Worm (Caenorhabditis elegans) whole organism, L1 larva: ENCODE data around the gene ivns-1.

Experiments
- F16B12.6 ChIP-seq: fragments of 150-350 bp; optimal IDR thresholded peaks from 2 replicates; lab custom pipeline; 2014; ENCODE audit warnings: missing biosample characterization, missing genetic modification characterization
- aha-1 ChIP-seq: fragments of 150-350 bp; optimal IDR thresholded peaks from 2 replicates; lab custom pipeline; 2014; ENCODE audit warnings: missing biosample characterization, missing genetic modification characterization
- blmp-1 ChIP-seq: fragments of 150-350 bp; optimal IDR thresholded peaks from 2 replicates; lab custom pipeline; 2014; ENCODE audit warnings: missing biosample characterization, missing genetic modification characterization
- elt-3 ChIP-seq, 6 experiments: fragments of 150-350 bp in 1 of 6; sonication (generic microtip); optimal IDR thresholded peaks; 2 replicates each; lab custom pipeline; 2017 to 2018; ENCODE audit warnings: missing biosample characterization in 6 of 6, missing genetic modification characterization in 6 of 6, inconsistent platforms in 1 of 6
- jun-1 ChIP-seq: fragments of 150-350 bp; optimal IDR thresholded peaks from 2 replicates; lab custom pipeline; 2014; ENCODE audit warnings: missing biosample characterization, missing genetic modification reagents, missing genetic modification characterization
- nhr-76 ChIP-seq: sonication (generic microtip); optimal IDR thresholded peaks from 2 replicates; lab custom pipeline; 2017; ENCODE audit warnings: missing biosample characterization, missing genetic modification characterization
- snpc-4 ChIP-seq: fragments of 150-350 bp; optimal IDR thresholded peaks from 2 replicates; lab custom pipeline; 2014; ENCODE audit warnings: missing biosample characterization, missing genetic modification characterization
- snu-23 ChIP-seq: sonication (generic microtip); optimal IDR thresholded peaks from 2 replicates; lab custom pipeline; 2016; ENCODE audit warnings: missing genetic modification characterization, missing compliant biosample characterization
- unc-62 ChIP-seq: fragments of 150-350 bp; optimal IDR thresholded peaks from 2 replicates; lab custom pipeline; 2014; ENCODE audit warnings: missing biosample characterization, missing genetic modification reagents, missing genetic modification characterization
- xbp-1 ChIP-seq: sonication (generic microtip); optimal IDR thresholded peaks from 2 replicates; lab custom pipeline; 2016; ENCODE audit warnings: missing genetic modification characterization, missing compliant biosample characterization
- zip-4 ChIP-seq: fragments of 200-800 bp; sonication (Bioruptor generic); optimal IDR thresholded peaks from 2 replicates; lab custom pipeline; 2018; ENCODE audit warnings: mild to moderate bottlenecking, missing genetic modification characterization, moderate library complexity, missing compliant biosample characterization
- ztf-11 ChIP-seq, 2 experiments: sonication (generic microtip); optimal IDR thresholded peaks; 2 replicates each; lab custom pipeline; 2016 to 2017; ENCODE audit warnings: missing genetic modification characterization in 2 of 2, missing biosample characterization in 1 of 2, missing compliant biosample characterization in 1 of 2

DNA sequence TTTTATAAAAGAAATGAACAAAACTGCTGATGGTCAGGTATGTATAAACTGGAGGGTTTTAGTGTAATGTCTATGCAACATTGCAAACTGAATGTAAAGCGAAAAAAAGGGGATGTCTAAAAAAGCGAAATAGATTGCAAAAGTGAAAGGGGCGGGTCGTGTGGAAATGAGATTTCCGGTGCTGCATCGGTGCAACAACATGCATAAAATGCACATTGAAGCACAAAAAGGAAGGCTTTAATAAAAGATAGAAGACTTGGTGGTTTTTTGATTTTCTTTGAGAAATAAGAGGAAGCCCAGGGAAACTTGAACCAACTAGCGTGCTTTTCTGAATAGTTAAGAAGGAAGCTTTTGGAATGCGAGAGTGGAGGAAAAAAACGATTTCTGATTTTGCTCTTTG is 1.5 kb downstream of the ivns-1 start:
- TF ChIP-seq blmp-1 (tag; lab: Kevin White, UChicago) (no peak), snu-23 (GFP tag; lab: Kevin White, UChicago) (no peak), ztf-11 (tag; optimal IDR thresholded peaks at IDR 0.05; lab: Kevin White, UChicago) (no peak), F16B12.6 (tag; lab: Kevin White, UChicago) (no peak), snpc-4 (tag; lab: Kevin White, UChicago) (no peak), aha-1 (tag; lab: Kevin White, UChicago) (no peak), unc-62 (GFP tag; lab: Kevin White, UChicago) (no peak), jun-1 (tag; lab: Kevin White, UChicago) (no peak), nhr-76 (tag; lab: Kevin White, UChicago) (no peak), zip-4 (GFP tag; lab: Kevin White, UChicago) (no peak), elt-3 (tag; optimal IDR thresholded peaks at IDR 0.05; lab: Kevin White, UChicago) (no peak), xbp-1 (tag; lab: Kevin White, UChicago) (no peak)
